Worm (Caenorhabditis elegans): ENCODE data around the gene K08H2.5.

ce11 chrX:13264550-13264949, 22.4 kb upstream of the K08H2.5 start:
- TF ChIP-seq dao-5 (tag; optimal IDR thresholded peaks at IDR 0.05) (peak; percentile 77), him-1 (tag; optimal IDR thresholded peaks at IDR 0.05) (peak; percentile 68), W03F9.2 (tag; optimal IDR thresholded peaks at IDR 0.05) (no peak)
